Worm (Caenorhabditis elegans): ENCODE results near the gene exc-12.

The exc-12 gene

DNA sequence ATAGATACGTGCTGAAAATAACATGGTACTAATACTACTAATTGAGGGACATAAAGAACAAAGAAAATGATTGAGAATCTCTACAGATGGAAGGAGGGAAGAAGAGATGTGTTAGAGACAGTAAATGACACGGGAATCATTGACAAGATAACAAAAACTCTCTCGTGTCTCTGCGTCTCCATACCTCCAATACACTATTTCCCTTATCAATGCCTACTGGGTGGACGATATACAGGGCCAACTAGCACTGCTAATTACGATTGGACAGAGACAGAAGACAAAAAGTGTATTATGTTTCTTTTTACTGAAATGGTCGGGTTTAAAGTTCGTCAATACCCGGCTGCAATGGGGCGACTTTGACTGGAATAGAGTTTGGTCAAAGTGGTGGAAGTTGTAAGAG, 25.7 kb downstream of the exc-12 start (continued):
- TF ChIP-seq ceh-62 (tag; optimal IDR thresholded peaks at IDR 0.05): no peak
- peak in 1 of 2 experiments; percentile 9 for TF ChIP-seq mdl-1 (tag; optimal IDR thresholded peaks at IDR 0.05)
- no peak for TF ChIP-seq D1046.2 (GFP tag; IDR thresholded peaks at IDR 0.05)
- no peak for TF ChIP-seq mxl-2 (GFP tag; conservative IDR thresholded peaks at IDR 0.05)
- TF ChIP-seq unc-130 (GFP tag; optimal IDR thresholded peaks at IDR 0.05): no peak
- no peak for TF ChIP-seq nhr-10 (tag; optimal IDR thresholded peaks at IDR 0.05)
- TF ChIP-seq aly-2 (tag; optimal IDR thresholded peaks at IDR 0.05): no peak
- TF ChIP-seq nhr-102 (tag; optimal IDR thresholded peaks at IDR 0.05): no peak
- TF ChIP-seq ceh-20 (GFP tag; IDR thresholded peaks at IDR 0.05): no peak
- no peak for TF ChIP-seq ceh-82 (tag; optimal IDR thresholded peaks at IDR 0.05)
- no peak for TF ChIP-seq zag-1 (tag; optimal IDR thresholded peaks at IDR 0.05)
- no peak for TF ChIP-seq egl-43 (GFP tag; IDR thresholded peaks at IDR 0.05)
- TF ChIP-seq lin-13 (GFP tag; optimal IDR thresholded peaks at IDR 0.05): no peak
- no peak for TF ChIP-seq daf-8 (GFP tag; IDR thresholded peaks at IDR 0.05)
- no peak for TF ChIP-seq ama-1 (optimal IDR thresholded peaks at IDR 0.05)
- no peak for TF ChIP-seq ceh-28 (tag; optimal IDR thresholded peaks at IDR 0.05)
- TF ChIP-seq pha-4 (GFP tag; IDR thresholded peaks at IDR 0.05): no peak
- no peak for TF ChIP-seq pha-4 (tag; optimal IDR thresholded peaks at IDR 0.05)
- peak; percentile 5 for TF ChIP-seq gei-8 (GFP tag; optimal IDR thresholded peaks at IDR 0.05)
- no peak for TF ChIP-seq spr-1 (tag; optimal IDR thresholded peaks at IDR 0.05)
- TF ChIP-seq dmd-9 (GFP tag; IDR thresholded peaks at IDR 0.05): no peak
- peak; percentile 76 for TF ChIP-seq nhr-77 (tag; optimal IDR thresholded peaks at IDR 0.05)
- no peak for TF ChIP-seq fkh-10 (GFP tag; optimal IDR thresholded peaks at IDR 0.05)
- TF ChIP-seq lin-1 (GFP tag; IDR thresholded peaks at IDR 0.05): no peak; the same call in 1 of the 2 replicates
- no peak for TF ChIP-seq saeg-2 (GFP tag; IDR thresholded peaks at IDR 0.05)
- TF ChIP-seq cey-2 (tag; optimal IDR thresholded peaks at IDR 0.05; ENCODE audit: borderline replicate concordance, insufficient read depth): peak; percentile 15
- no peak for TF ChIP-seq lir-3 (tag; optimal IDR thresholded peaks at IDR 0.05)
- TF ChIP-seq nhr-25 (tag; optimal IDR thresholded peaks at IDR 0.05; ENCODE audit: borderline replicate concordance, insufficient read depth): peak; percentile 24
- TF ChIP-seq lsy-2 (tag; optimal IDR thresholded peaks at IDR 0.05): peak in 1 of 2 experiments; percentile 22
- no peak for TF ChIP-seq sdz-12 (GFP tag; optimal IDR thresholded peaks at IDR 0.05)
- no peak for TF ChIP-seq ztf-11 (tag; optimal IDR thresholded peaks at IDR 0.05)
- TF ChIP-seq ZK546.5 (tag; optimal IDR thresholded peaks at IDR 0.05): no peak
- TF ChIP-seq nhr-41 (GFP tag; IDR thresholded peaks at IDR 0.05): no peak
- peak; percentile 16 for TF ChIP-seq hlh-30 (tag; optimal IDR thresholded peaks at IDR 0.05; ENCODE audit: insufficient read depth)
- TF ChIP-seq nhr-28 (tag; optimal IDR thresholded peaks at IDR 0.05): peak; percentile 97
- TF ChIP-seq jun-1 (tag; optimal IDR thresholded peaks at IDR 0.05): no peak
- peak in 1 of 2 experiments; percentile 98 for TF ChIP-seq unc-62 (GFP tag; optimal IDR thresholded peaks at IDR 0.05 in 1 of 2)
- TF ChIP-seq unc-62 (tag; optimal IDR thresholded peaks at IDR 0.05): no peak
- no peak for TF ChIP-seq nhr-42 (GFP tag; IDR thresholded peaks at IDR 0.05)
- no peak for TF ChIP-seq lin-39 (tag; optimal IDR thresholded peaks at IDR 0.05)
- TF ChIP-seq ceh-32 (tag; optimal IDR thresholded peaks at IDR 0.05; ENCODE audit: poor library complexity): no peak
- TF ChIP-seq hlh-11 (tag; optimal IDR thresholded peaks at IDR 0.05): peak; percentile 89
- no peak for TF ChIP-seq unc-39 (tag; optimal IDR thresholded peaks at IDR 0.05)
- TF ChIP-seq hif-1 (tag; optimal IDR thresholded peaks at IDR 0.05): peak in 1 of 2 experiments; percentile 0
- peak; percentile 36 for TF ChIP-seq spr-3 (GFP tag; optimal IDR thresholded peaks at IDR 0.05)
- no peak for TF ChIP-seq zfp-2 (tag; optimal IDR thresholded peaks at IDR 0.05)
- no peak for TF ChIP-seq set-16 (GFP tag; IDR thresholded peaks at IDR 0.05)
- no peak for TF ChIP-seq zip-2 (tag; optimal IDR thresholded peaks at IDR 0.05)
- no peak for TF ChIP-seq nhr-11 (tag; optimal IDR thresholded peaks at IDR 0.05)
- no peak for TF ChIP-seq mdt-29 (GFP tag; IDR thresholded peaks at IDR 0.05)
- TF ChIP-seq rbr-2 (tag; optimal IDR thresholded peaks at IDR 0.05): no peak
- no peak for TF ChIP-seq nhr-6 (tag; optimal IDR thresholded peaks at IDR 0.05)
- TF ChIP-seq ceh-44 (GFP tag; IDR thresholded peaks at IDR 0.05): no peak
